Worm (Caenorhabditis elegans) whole organism, L2 larva: ENCODE results near the gene acs-15.

Experiments
- blmp-1 ChIP-seq: sonication (generic microtip); optimal IDR thresholded peaks from 2 replicates; lab custom pipeline; 2017; ENCODE audit warnings: missing genetic modification characterization, mild to moderate bottlenecking, missing compliant biosample characterization, antibody characterized with exemption, moderate library complexity; ENCODE audit not compliant: insufficient read depth
- nhr-129 ChIP-seq: fragments of 150-350 bp; optimal IDR thresholded peaks from 2 replicates; lab custom pipeline; 2014; ENCODE audit warnings: missing biosample characterization, missing genetic modification characterization
- nhr-237 ChIP-seq: fragments of 150-350 bp; optimal IDR thresholded peaks from 2 replicates; lab custom pipeline; 2014; ENCODE audit warnings: missing biosample characterization, missing genetic modification characterization
- snpc-4 ChIP-seq: fragments of 150-350 bp; optimal IDR thresholded peaks from 2 replicates; lab custom pipeline; 2014; ENCODE audit warnings: missing biosample characterization, missing genetic modification characterization

DNA sequence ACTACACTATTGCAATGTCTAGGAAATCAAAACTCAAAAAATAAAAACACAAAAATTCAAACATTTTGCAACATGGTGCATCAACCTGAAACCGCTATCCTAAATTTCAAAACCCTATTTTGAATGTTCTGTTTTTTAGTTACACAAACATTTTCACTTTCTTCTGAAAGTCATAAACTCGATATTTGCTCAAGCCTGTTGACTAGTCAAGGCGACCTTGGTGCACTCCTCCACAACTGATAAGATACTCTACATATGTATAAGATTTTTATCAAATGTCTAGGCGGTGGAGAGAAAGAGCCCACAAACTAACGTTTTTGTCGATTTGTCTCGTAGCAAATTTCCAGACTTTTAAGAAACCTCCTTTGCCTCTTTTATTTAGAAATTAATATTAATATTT lies 44.8 kb upstream of the acs-15 start, which contains the start of gene T07D3.4:
- TF ChIP-seq snpc-4 (tag; lab: Kevin White, UChicago) (no peak), blmp-1 (tag; lab: Kevin White, UChicago) (no peak), nhr-129 (tag; lab: Kevin White, UChicago) (no peak), nhr-237 (tag; lab: Kevin White, UChicago) (no peak)
